Worm (Caenorhabditis elegans) whole organism, young adult: Measurements from ENCODE around the gene C17C3.9.

Experiments used
- C17E4.6 ChIP-seq: fragments of 200-800 bp; sonication (Bioruptor generic); IDR thresholded peaks from 2 replicates; pipeline ENCODE4 v1.3.6; 2022; ENCODE audit warnings: missing genetic modification reagents, missing genetic modification characterization, missing compliant biosample characterization
- F39B2.1 ChIP-seq: fragments of 200-800 bp; sonication (Bioruptor generic); IDR thresholded peaks from 2 replicates; pipeline ENCODE4 v1.3.6; 2022; ENCODE audit warnings: missing genetic modification reagents, missing genetic modification characterization, missing compliant biosample characterization
- F52B5.7 ChIP-seq: sonication (generic microtip); optimal IDR thresholded peaks from 2 replicates; lab custom pipeline; 2016; ENCODE audit warnings: mild to moderate bottlenecking, missing genetic modification characterization, missing compliant biosample characterization
- K12H6.12 ChIP-seq: fragments of 200-800 bp; sonication (Bioruptor generic); optimal IDR thresholded peaks from 2 replicates; lab custom pipeline; 2018; ENCODE audit warnings: mild to moderate bottlenecking, missing genetic modification characterization, missing compliant biosample characterization
- Y53G8AR.9 ChIP-seq: fragments of 200-800 bp; sonication (Bioruptor generic); conservative IDR thresholded peaks from 2 replicates; pipeline ENCODE4 v1.3.6; 2022; ENCODE audit warnings: missing genetic modification reagents, missing genetic modification characterization, missing compliant biosample characterization
- Y79H2A.3 ChIP-seq: fragments of 200-800 bp; sonication (Bioruptor generic); conservative IDR thresholded peaks from 2 replicates; pipeline ENCODE4 v1.3.6; 2022; ENCODE audit warnings: missing genetic modification reagents, missing genetic modification characterization, missing compliant biosample characterization
- ZK185.1 ChIP-seq: sonication (generic microtip); optimal IDR thresholded peaks from 2 replicates; lab custom pipeline; 2016; ENCODE audit warnings: mild to moderate bottlenecking, missing genetic modification characterization, missing compliant biosample characterization; ENCODE audit not compliant: poor library complexity, severe bottlenecking
- aptf-3 ChIP-seq: fragments of 200-800 bp; sonication (Bioruptor generic); IDR thresholded peaks from 2 replicates; pipeline ENCODE4 v1.3.6; 2022; ENCODE audit warnings: missing genetic modification characterization, missing compliant biosample characterization
- attf-5 ChIP-seq: fragments of 200-800 bp; sonication (Bioruptor generic); optimal IDR thresholded peaks from 2 replicates; lab custom pipeline; 2018; ENCODE audit warnings: mild to moderate bottlenecking, missing genetic modification characterization, missing compliant biosample characterization
- attf-6 ChIP-seq: fragments of 200-800 bp; sonication (Bioruptor generic); IDR thresholded peaks from 2 replicates; pipeline ENCODE4 v1.3.6; 2022; ENCODE audit warnings: missing genetic modification reagents, missing genetic modification characterization, missing compliant biosample characterization
- bed-2 ChIP-seq: fragments of 200-800 bp; sonication (Bioruptor generic); IDR thresholded peaks from 2 replicates; pipeline ENCODE4 v1.3.6; 2022; ENCODE audit warnings: missing genetic modification reagents, missing genetic modification characterization, missing compliant biosample characterization
- cebp-1 ChIP-seq, 2 experiments: fragments of 200-800 bp in 1 of 2; sonication (Bioruptor generic) in 1 of 2; sonication (generic microtip) in 1 of 2; IDR thresholded peaks in 1 of 2; optimal IDR thresholded peaks in 1 of 2; 2 replicates each; pipeline versions ENCODE4 v1.3.6 to Lab custom; 2017 to 2022; ENCODE audit warnings: missing compliant biosample characterization in 2 of 2, missing genetic modification characterization in 2 of 2, mild to moderate bottlenecking in 1 of 2, missing genetic modification reagents in 1 of 2, moderate library complexity in 1 of 2
- ceh-27 ChIP-seq: fragments of 200-800 bp; sonication (Bioruptor generic); optimal IDR thresholded peaks from 2 replicates; lab custom pipeline; 2018; ENCODE audit warnings: mild to moderate bottlenecking, missing genetic modification characterization, moderate library complexity, missing compliant biosample characterization
- ceh-40 ChIP-seq: fragments of 200-800 bp; sonication (Bioruptor generic); IDR thresholded peaks from 2 replicates; pipeline ENCODE4 v1.3.6; 2022; ENCODE audit warnings: missing genetic modification characterization, missing compliant biosample characterization
- dox-1 ChIP-seq: fragments of 200-800 bp; sonication (Bioruptor generic); IDR thresholded peaks from 2 replicates; pipeline ENCODE4 v1.3.6; 2022; ENCODE audit warnings: missing genetic modification reagents, missing genetic modification characterization, missing compliant biosample characterization
- dpff-1 ChIP-seq: sonication (generic microtip); optimal IDR thresholded peaks from 2 replicates; lab custom pipeline; 2017; ENCODE audit warnings: mild to moderate bottlenecking, missing genetic modification characterization, missing compliant biosample characterization
- ekl-4 ChIP-seq: fragments of 200-800 bp; sonication (Bioruptor generic); IDR thresholded peaks from 2 replicates; pipeline ENCODE4 v1.3.6; 2022; ENCODE audit warnings: missing genetic modification reagents, missing genetic modification characterization, missing compliant biosample characterization
- ets-4 ChIP-seq: fragments of 200-800 bp; sonication (Bioruptor generic); optimal IDR thresholded peaks from 2 replicates; lab custom pipeline; 2018; ENCODE audit warnings: mild to moderate bottlenecking, missing genetic modification characterization, missing compliant biosample characterization
- fkh-3 ChIP-seq: sonication (generic microtip); optimal IDR thresholded peaks from 2 replicates; lab custom pipeline; 2016; ENCODE audit warnings: mild to moderate bottlenecking, missing genetic modification characterization, missing compliant biosample characterization
- him-1 ChIP-seq: sonication (generic microtip); optimal IDR thresholded peaks from 2 replicates; lab custom pipeline; 2016; ENCODE audit warnings: missing genotype, missing genetic modification reagents, missing genetic modification characterization, missing compliant biosample characterization
- hmg-1.2 ChIP-seq: fragments of 200-800 bp; sonication (Bioruptor generic); IDR thresholded peaks from 2 replicates; pipeline ENCODE4 v1.3.6; 2022; ENCODE audit warnings: missing genetic modification reagents, missing genetic modification characterization, missing compliant biosample characterization
- hmg-20 ChIP-seq: fragments of 200-800 bp; sonication (Bioruptor generic); IDR thresholded peaks from 2 replicates; pipeline ENCODE4 v1.3.6; 2022; ENCODE audit warnings: missing genetic modification reagents, missing genetic modification characterization, missing compliant biosample characterization
- let-607 ChIP-seq, 2 experiments: fragments of 200-800 bp in 1 of 2; sonication (Bioruptor generic) in 1 of 2; sonication (generic microtip) in 1 of 2; optimal IDR thresholded peaks; 2 replicates each; lab custom pipeline; 2016 to 2018; ENCODE audit warnings: mild to moderate bottlenecking in 2 of 2, missing compliant biosample characterization in 2 of 2, missing genetic modification characterization in 2 of 2, moderate library complexity in 2 of 2, missing genotype in 1 of 2
- lin-54 ChIP-seq: fragments of 200-800 bp; sonication (Bioruptor generic); optimal IDR thresholded peaks from 2 replicates; lab custom pipeline; 2018; ENCODE audit warnings: mild to moderate bottlenecking, missing genetic modification characterization, missing compliant biosample characterization
- madf-6 ChIP-seq: fragments of 200-800 bp; sonication (Bioruptor generic); IDR thresholded peaks from 2 replicates; pipeline ENCODE4 v1.3.6; 2022; ENCODE audit warnings: missing genetic modification reagents, missing genetic modification characterization, missing compliant biosample characterization
- mcd-1 ChIP-seq: fragments of 200-800 bp; sonication (Bioruptor generic); IDR thresholded peaks from 2 replicates; pipeline ENCODE4 v1.3.6; 2022; ENCODE audit warnings: missing genetic modification reagents, missing genetic modification characterization, missing compliant biosample characterization
- mes-4 ChIP-seq: sonication (generic microtip); optimal IDR thresholded peaks from 2 replicates; lab custom pipeline; 2016; ENCODE audit warnings: missing genotype, missing genetic modification characterization, missing compliant biosample characterization
- nfyb-1 ChIP-seq: fragments of 200-800 bp; sonication (Bioruptor generic); IDR thresholded peaks from 2 replicates; pipeline ENCODE4 v1.3.6; 2022; ENCODE audit warnings: missing genetic modification reagents, missing genetic modification characterization, missing compliant biosample characterization
- nhr-80 ChIP-seq: sonication (generic microtip); optimal IDR thresholded peaks from 2 replicates; lab custom pipeline; 2016; ENCODE audit warnings: missing genetic modification characterization, missing compliant biosample characterization
- pbrm-1 ChIP-seq: fragments of 200-800 bp; sonication (Bioruptor generic); IDR thresholded peaks from 2 replicates; pipeline ENCODE4 v1.3.6; 2022; ENCODE audit warnings: missing genetic modification reagents, missing genetic modification characterization, missing compliant biosample characterization
- rec-8 ChIP-seq, 2 experiments: sonication (generic microtip); optimal IDR thresholded peaks; 2 replicates each; lab custom pipeline; 2016; ENCODE audit warnings: mild to moderate bottlenecking in 2 of 2, missing genetic modification characterization in 2 of 2, missing genetic modification reagents in 2 of 2, missing genotype in 2 of 2, missing biosample characterization in 1 of 2, missing compliant biosample characterization in 1 of 2, moderate library complexity in 1 of 2
- snpc-1.3 ChIP-seq: sonication (generic microtip); optimal IDR thresholded peaks from 2 replicates; lab custom pipeline; 2017; ENCODE audit warnings: missing genetic modification characterization, mild to moderate bottlenecking, missing compliant biosample characterization, antibody characterized with exemption, moderate library complexity, missing genotype, missing genetic modification reagents; ENCODE audit not compliant: insufficient read depth
- snpc-3.4 ChIP-seq: sonication (generic microtip); optimal IDR thresholded peaks from 2 replicates; lab custom pipeline; 2017; ENCODE audit warnings: missing genetic modification characterization, mild to moderate bottlenecking, missing compliant biosample characterization, antibody characterized with exemption, moderate library complexity, missing genotype, missing genetic modification reagents
- snpc-4 ChIP-seq, 5 experiments: fragments of 150-350 bp in 1 of 5; sonication (generic microtip) in 4 of 5; optimal IDR thresholded peaks; 2 replicates each; lab custom pipeline; 2014 to 2018; ENCODE audit warnings: missing genetic modification characterization in 5 of 5, missing biosample characterization in 3 of 5, antibody characterized with exemption in 2 of 5, mild to moderate bottlenecking in 2 of 5, missing compliant biosample characterization in 2 of 5, missing genotype in 2 of 5, moderate library complexity in 2 of 5, missing genetic modification reagents in 1 of 5
- tbp1 ChIP-seq: fragments of 200-800 bp; sonication (Bioruptor generic); optimal IDR thresholded peaks from 2 replicates; lab custom pipeline; 2018; ENCODE audit warnings: mild to moderate bottlenecking, missing genetic modification characterization, missing compliant biosample characterization
- tbx-9 ChIP-seq: sonication (generic microtip); optimal IDR thresholded peaks from 2 replicates; lab custom pipeline; 2016; ENCODE audit warnings: borderline replicate concordance, missing genetic modification characterization, inconsistent platforms, missing compliant biosample characterization
- unc-62 ChIP-seq: fragments of 150-350 bp; optimal IDR thresholded peaks from 2 replicates; lab custom pipeline; 2014; ENCODE audit warnings: missing biosample characterization, missing genetic modification reagents, missing genetic modification characterization
- xnd-1 ChIP-seq: sonication (generic microtip); optimal IDR thresholded peaks from 2 replicates; lab custom pipeline; 2016; ENCODE audit warnings: missing genotype, missing genetic modification reagents, missing genetic modification characterization, missing compliant biosample characterization
- ztf-22 ChIP-seq: fragments of 200-800 bp; sonication (Bioruptor generic); optimal IDR thresholded peaks from 2 replicates; lab custom pipeline; 2018; ENCODE audit warnings: mild to moderate bottlenecking, missing genetic modification characterization, moderate library complexity, missing compliant biosample characterization

Gene C17C3.9

DNA sequence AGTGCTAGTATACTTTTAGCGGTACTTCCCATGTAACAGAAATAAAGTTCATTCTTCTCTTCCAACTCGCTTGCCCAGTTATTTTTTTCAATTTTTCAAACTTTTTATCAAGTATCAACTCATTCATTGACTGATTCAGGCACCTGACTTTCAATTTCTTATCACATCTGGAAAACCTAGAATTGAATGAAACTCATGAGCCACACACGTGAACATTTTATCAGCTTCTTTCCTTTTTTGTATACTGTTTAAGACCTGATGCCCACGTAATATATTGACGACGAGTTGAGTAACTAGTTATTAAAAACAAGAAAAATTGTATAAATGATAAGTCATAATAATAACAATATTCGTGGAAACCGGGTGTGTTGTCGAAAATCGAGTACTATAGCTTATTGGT lies 21.5 kb upstream of the C17C3.9 start:
- TF ChIP-seq bed-2 (GFP tag; lab: Robert Waterston, UW): no peak
- TF ChIP-seq nhr-80 (tag; lab: Kevin White, UChicago): peak; percentile 2

DNA sequence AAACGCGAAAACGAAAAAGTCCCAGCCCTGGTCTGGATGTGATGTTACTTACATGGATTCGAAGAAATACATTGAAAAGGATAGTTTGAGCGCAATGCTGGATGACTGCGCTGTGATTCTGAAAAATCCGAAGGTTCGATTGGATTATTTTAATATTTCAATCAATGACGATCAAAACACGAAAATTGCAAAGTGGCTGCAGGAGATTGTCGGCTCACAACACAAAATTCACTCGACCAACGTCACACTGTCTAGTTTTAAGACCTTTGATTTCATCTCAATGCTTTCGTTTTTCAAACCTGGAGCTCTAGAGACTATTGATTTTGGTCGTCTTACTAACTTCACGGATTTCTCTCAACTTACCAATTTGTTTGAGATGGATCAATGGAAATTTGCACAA lies 19.4 kb upstream of the C17C3.9 start, which contains the start of gene C17C3.5:
Gene C17C3.5, plus strand, starts transcription at position 301 of the 400 bp plus-strand sequence.
- TF ChIP-seq lin-54: no peak
- TF ChIP-seq Y79H2A.3 (GFP tag; lab: Robert Waterston, UW): no peak
- no peak for TF ChIP-seq mes-4 (tag; lab: Kevin White, UChicago)

DNA sequence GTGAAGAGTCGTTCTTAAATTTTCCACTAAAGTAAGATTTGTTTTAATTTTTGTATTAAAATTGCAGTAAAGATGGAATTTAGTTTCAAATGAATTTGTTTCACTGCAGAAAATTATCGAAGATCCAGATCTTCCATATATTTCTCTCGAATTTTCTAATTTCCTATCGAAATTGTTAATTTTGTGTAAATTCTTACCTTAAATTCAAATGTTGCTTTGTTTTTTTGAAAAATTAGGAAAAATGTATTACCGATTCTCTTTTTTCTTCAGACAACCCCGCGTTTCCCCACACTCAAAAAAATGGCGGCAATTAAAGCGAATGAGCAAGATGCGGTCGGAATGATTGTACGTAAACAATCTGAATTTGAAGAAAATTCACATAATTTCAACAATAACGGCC lies 17.7 kb upstream of the C17C3.9 start, which contains the start of gene C17C3.6:
Gene C17C3.6, plus strand, starts transcription at position 301 of the 400 bp plus-strand sequence.
- TF ChIP-seq mcd-1 (GFP tag; lab: Robert Waterston, UW) (no peak), unc-62 (no peak), tbp1 (GFP tag; lab: Kevin White, UChicago) (no peak), fkh-3 (tag; lab: Kevin White, UChicago) (no peak), F52B5.7 (no peak), C17E4.6 (GFP tag; lab: Robert Waterston, UW) (no peak), ceh-27 (GFP tag; lab: Kevin White, UChicago) (no peak), Y53G8AR.9 (GFP tag; lab: Robert Waterston, UW) (no peak), aptf-3 (GFP tag; lab: Robert Waterston, UW) (no peak), pbrm-1 (GFP tag; lab: Robert Waterston, UW) (no peak), K12H6.12 (no peak), nfyb-1 (no peak), dox-1 (no peak)

DNA sequence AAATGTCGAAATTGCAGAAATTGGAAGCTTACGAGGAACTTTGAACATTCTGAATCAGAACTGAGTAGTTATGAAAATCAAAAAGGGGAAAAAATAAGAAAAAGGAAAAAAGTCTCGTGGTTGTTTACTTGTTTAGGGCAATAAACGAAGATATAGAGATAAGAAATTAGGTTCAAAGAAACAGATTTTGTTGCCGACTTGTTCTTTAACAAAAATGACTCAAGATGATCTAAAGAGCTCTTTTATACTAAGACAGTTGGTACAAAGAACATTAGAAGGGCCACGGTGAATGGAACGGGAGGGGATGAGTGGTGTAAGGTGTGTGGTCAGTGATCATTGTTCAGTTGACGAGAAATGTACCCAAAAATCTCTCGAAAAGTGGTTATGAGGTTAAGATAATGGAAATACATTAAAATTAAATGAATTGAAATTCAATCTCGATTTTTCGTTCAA lies 15.4 kb upstream of the C17C3.9 start, which contains the start of gene acdh-2:
Gene acdh-2, minus strand, starts transcription at position 51 of the 453 bp plus-strand sequence.
- TF ChIP-seq ceh-40 (no peak), snpc-4 (GFP tag; optimal IDR thresholded peaks at IDR 0.05; lab: Kevin White, UChicago) (no peak), snpc-4 (tag; optimal IDR thresholded peaks at IDR 0.05; lab: Kevin White, UChicago) (peak in 2 of 4 experiments; percentile 3 to 50)

DNA sequence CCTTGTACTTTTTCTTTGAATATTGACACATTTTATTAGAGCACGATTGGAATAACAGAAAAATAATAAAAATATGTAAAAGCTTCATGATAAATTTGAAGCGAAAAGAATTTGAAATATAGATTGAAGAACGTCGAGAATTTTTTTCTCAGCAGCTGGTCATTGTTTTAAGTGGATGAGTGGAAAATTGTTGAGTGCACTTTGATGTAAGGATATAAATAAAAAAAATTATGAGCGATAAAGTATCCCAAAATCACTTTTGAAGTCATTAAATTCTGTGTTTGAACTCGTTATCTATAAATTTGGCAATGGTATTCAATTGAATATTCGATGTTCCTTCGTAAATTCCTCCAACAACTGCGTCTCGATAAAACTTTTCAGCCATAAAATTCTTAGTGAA lies 12.7 kb upstream of the C17C3.9 start, which contains the start of gene ins-13:
Gene ins-13, minus strand, starts transcription at position 101 of the 400 bp plus-strand sequence.
- TF ChIP-seq hmg-20 (GFP tag; lab: Robert Waterston, UW) (no peak), cebp-1 (GFP tag; IDR thresholded peaks at IDR 0.05; lab: Robert Waterston, UW) (no peak), cebp-1 (tag; optimal IDR thresholded peaks at IDR 0.05; lab: Kevin White, UChicago) (no peak), ZK185.1 (tag; lab: Kevin White, UChicago) (peak; percentile 29), F39B2.1 (GFP tag; lab: Robert Waterston, UW) (no peak)
- TF ChIP-seq, all 124 proteins: peak for 1

DNA sequence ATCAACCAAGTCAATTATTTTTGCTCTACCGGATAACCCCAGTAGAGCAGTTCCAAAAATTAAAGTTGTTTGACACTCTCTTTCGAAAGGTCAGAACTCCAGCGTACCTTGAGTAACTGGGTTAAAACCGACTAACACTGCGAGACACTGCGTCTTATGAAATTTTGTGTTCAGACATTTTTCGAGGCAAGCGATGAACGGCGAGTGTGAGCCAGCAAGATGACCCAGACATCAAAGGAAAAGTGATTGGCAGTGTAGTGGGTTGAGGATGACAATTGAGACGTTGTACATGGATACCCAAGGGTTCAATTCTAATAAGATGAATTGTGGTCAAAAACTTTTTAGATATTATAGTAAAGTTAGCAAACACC lies 12.1 kb upstream of the C17C3.9 start:
- TF ChIP-seq madf-6 (GFP tag; lab: Robert Waterston, UW) (peak; percentile 30; the same call in 1 of the 2 replicates), xnd-1 (tag; lab: Kevin White, UChicago) (no peak), attf-6 (peak; percentile 98), dpff-1 (no peak), rec-8 (tag; optimal IDR thresholded peaks at IDR 0.05; lab: Kevin White, UChicago) (no peak), F39B2.1 (GFP tag; lab: Robert Waterston, UW) (no peak), him-1 (tag; lab: Kevin White, UChicago) (no peak), tbx-9 (tag; lab: Kevin White, UChicago) (no peak), hmg-1.2 (GFP tag; lab: Robert Waterston, UW) (peak; percentile 53), snpc-1.3 (no peak), attf-5 (GFP tag; lab: Kevin White, UChicago) (peak; percentile 34), ztf-22 (GFP tag; lab: Kevin White, UChicago) (peak; percentile 50), ekl-4 (GFP tag; lab: Robert Waterston, UW) (no peak), snpc-3.4 (no peak), let-607 (tag; optimal IDR thresholded peaks at IDR 0.05; lab: Kevin White, UChicago) (no peak), ets-4 (peak; percentile 33)
